Worm (Caenorhabditis elegans) whole organism, L3 larva: Measurements from ENCODE around the gene idpc-4.

Experiments
- ama-1 ChIP-seq: fragments of 150-350 bp; optimal IDR thresholded peaks from 2 replicates; lab custom pipeline; 2018
- daf-12 ChIP-seq: fragments of 150-350 bp; optimal IDR thresholded peaks from 2 replicates; lab custom pipeline; 2014; ENCODE audit warnings: missing biosample characterization, missing genetic modification reagents, missing genetic modification characterization
- fkh-2 ChIP-seq: fragments of 150-350 bp; optimal IDR thresholded peaks from 2 replicates; lab custom pipeline; 2014; ENCODE audit warnings: missing biosample characterization, missing genetic modification reagents, missing genetic modification characterization
- hmg-11 ChIP-seq: sonication (generic microtip); optimal IDR thresholded peaks from 2 replicates; lab custom pipeline; 2016; ENCODE audit warnings: missing genetic modification characterization, missing compliant biosample characterization
- lin-15B ChIP-seq: fragments of 150-350 bp; optimal IDR thresholded peaks from 2 replicates; lab custom pipeline; 2014; ENCODE audit warnings: missing biosample characterization, missing genetic modification characterization
- nhr-76 ChIP-seq: fragments of 150-350 bp; sonication (generic microtip); optimal IDR thresholded peaks from 5 replicates; lab custom pipeline; 2014; ENCODE audit warnings: missing biosample characterization, missing genetic modification characterization
- skn-1 ChIP-seq: fragments of 150-350 bp; optimal IDR thresholded peaks from 2 replicates; lab custom pipeline; 2014; ENCODE audit warnings: missing biosample characterization, missing genetic modification characterization
- tbx-2 ChIP-seq: sonication (generic microtip); optimal IDR thresholded peaks from 2 replicates; lab custom pipeline; 2016; ENCODE audit warnings: mild to moderate bottlenecking, missing genetic modification characterization, missing compliant biosample characterization

DNA sequence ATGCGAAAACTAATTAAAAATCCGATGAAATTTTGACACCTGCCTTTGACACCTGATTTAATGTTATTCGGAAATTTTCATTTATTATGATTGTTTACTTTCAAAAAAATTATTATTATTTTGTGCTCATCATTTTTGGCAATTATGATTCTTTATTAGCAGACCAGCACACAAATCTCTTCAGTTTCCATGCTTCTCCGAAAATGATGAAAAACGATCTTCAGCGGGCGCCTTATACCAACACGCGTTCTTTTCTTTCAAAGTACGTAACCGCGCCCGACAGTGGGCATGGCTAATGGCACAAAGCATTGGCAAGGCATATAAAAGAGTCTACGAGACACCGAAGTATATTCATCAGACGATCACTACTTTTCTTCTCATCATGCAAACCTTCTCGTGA is 5.4 kb upstream of the idpc-4 start, which contains the start of gene idpc-6:
- TF ChIP-seq fkh-2 (tag; lab: Kevin White, UChicago): no peak
- TF ChIP-seq daf-12 (tag; lab: Kevin White, UChicago): no peak
- TF ChIP-seq hmg-11 (tag; lab: Kevin White, UChicago): no peak
- TF ChIP-seq nhr-76 (tag; lab: Kevin White, UChicago): no peak
- TF ChIP-seq lin-15B: no peak
- no peak for TF ChIP-seq ama-1 (lab: Kevin White, UChicago)
- TF ChIP-seq tbx-2 (tag; lab: Kevin White, UChicago): no peak
- TF ChIP-seq skn-1 (tag; lab: Kevin White, UChicago): no peak
